Worm (Caenorhabditis elegans) whole organism, L2 larva: ENCODE results near the gene zipt-13.
A peak's percentile ranks its signal among the peaks of the same experiment; 100 is the strongest.

Experiments
- R02D3.7 ChIP-seq: fragments of 150-350 bp; optimal IDR thresholded peaks from 2 replicates; lab custom pipeline; 2014; ENCODE audit warnings: missing biosample characterization, missing genetic modification characterization
- Y55F3AM.14 ChIP-seq: fragments of 200-800 bp; sonication (Bioruptor generic); optimal IDR thresholded peaks from 2 replicates; lab custom pipeline; 2018; ENCODE audit warnings: mild to moderate bottlenecking, missing genetic modification characterization, missing compliant biosample characterization
- aly-2 ChIP-seq: fragments of 150-350 bp; optimal IDR thresholded peaks from 2 replicates; lab custom pipeline; 2014; ENCODE audit warnings: missing biosample characterization, missing genetic modification characterization
- ama-1 ChIP-seq: fragments of 150-350 bp; optimal IDR thresholded peaks from 2 replicates; lab custom pipeline; 2018; ENCODE audit warnings: inconsistent platforms
- blmp-1 ChIP-seq: sonication (generic microtip); optimal IDR thresholded peaks from 2 replicates; lab custom pipeline; 2017; ENCODE audit warnings: missing genetic modification characterization, mild to moderate bottlenecking, missing compliant biosample characterization, antibody characterized with exemption, moderate library complexity; ENCODE audit not compliant: insufficient read depth
- ceh-16 ChIP-seq: fragments of 150-350 bp; optimal IDR thresholded peaks from 2 replicates; lab custom pipeline; 2014; ENCODE audit warnings: missing biosample characterization, missing genetic modification characterization
- ceh-82 ChIP-seq: fragments of 150-350 bp; optimal IDR thresholded peaks from 2 replicates; lab custom pipeline; 2014; ENCODE audit warnings: missing biosample characterization, missing genetic modification characterization
- crh-2 ChIP-seq: sonication (generic microtip); optimal IDR thresholded peaks from 2 replicates; lab custom pipeline; 2017; ENCODE audit warnings: missing biosample characterization, missing genetic modification characterization
- elt-1 ChIP-seq: fragments of 150-350 bp; optimal IDR thresholded peaks from 2 replicates; lab custom pipeline; 2014; ENCODE audit warnings: missing biosample characterization, missing genetic modification characterization
- fos-1 ChIP-seq: fragments of 150-350 bp; optimal IDR thresholded peaks from 2 replicates; lab custom pipeline; 2014; ENCODE audit warnings: missing biosample characterization, missing genetic modification characterization
- lin-13 ChIP-seq: fragments of 150-350 bp; optimal IDR thresholded peaks from 2 replicates; lab custom pipeline; 2014; ENCODE audit warnings: missing biosample characterization, missing genetic modification reagents, missing genetic modification characterization
- lsy-2 ChIP-seq, 2 experiments: fragments of 150-350 bp in 1 of 2; sonication (generic microtip) in 1 of 2; optimal IDR thresholded peaks; 2 replicates each; lab custom pipeline; 2014 to 2017; ENCODE audit warnings: missing biosample characterization in 2 of 2, missing genetic modification characterization in 2 of 2
- mab-5 ChIP-seq: fragments of 150-350 bp; optimal IDR thresholded peaks from 2 replicates; lab custom pipeline; 2014; ENCODE audit warnings: missing biosample characterization, missing genetic modification characterization
- mbf-1 ChIP-seq: sonication (generic microtip); optimal IDR thresholded peaks from 2 replicates; lab custom pipeline; 2017; ENCODE audit warnings: missing biosample characterization, missing genetic modification characterization
- mdl-1 ChIP-seq, 2 experiments: fragments of 150-350 bp in 1 of 2; sonication (generic microtip) in 1 of 2; optimal IDR thresholded peaks; 2 replicates each; lab custom pipeline; 2017; ENCODE audit warnings: missing biosample characterization in 2 of 2, missing genetic modification characterization in 2 of 2
- nhr-10 ChIP-seq: sonication (generic microtip); optimal IDR thresholded peaks from 2 replicates; lab custom pipeline; 2017; ENCODE audit warnings: missing biosample characterization, missing genetic modification characterization
- nhr-11 ChIP-seq: fragments of 150-350 bp; optimal IDR thresholded peaks from 2 replicates; lab custom pipeline; 2014; ENCODE audit warnings: missing biosample characterization, missing genetic modification characterization
- nhr-12 ChIP-seq: fragments of 150-350 bp; optimal IDR thresholded peaks from 2 replicates; lab custom pipeline; 2014; ENCODE audit warnings: missing biosample characterization, missing genetic modification characterization
- nhr-129 ChIP-seq: fragments of 150-350 bp; optimal IDR thresholded peaks from 2 replicates; lab custom pipeline; 2014; ENCODE audit warnings: missing biosample characterization, missing genetic modification characterization
- nhr-25 ChIP-seq: fragments of 150-350 bp; sonication (generic microtip); optimal IDR thresholded peaks from 3 replicates; lab custom pipeline; 2014; ENCODE audit warnings: missing biosample characterization, missing genetic modification characterization
- nhr-6 ChIP-seq: fragments of 150-350 bp; optimal IDR thresholded peaks from 2 replicates; lab custom pipeline; 2014; ENCODE audit warnings: missing biosample characterization, missing genetic modification characterization
- nhr-77 ChIP-seq: fragments of 150-350 bp; optimal IDR thresholded peaks from 2 replicates; lab custom pipeline; 2014; ENCODE audit warnings: missing biosample characterization, missing genetic modification characterization
- skn-1 ChIP-seq: sonication (generic microtip); optimal IDR thresholded peaks from 2 replicates; lab custom pipeline; 2017; ENCODE audit warnings: missing biosample characterization, missing genetic modification characterization
- sma-3 ChIP-seq: sonication (generic microtip); optimal IDR thresholded peaks from 2 replicates; lab custom pipeline; 2016; ENCODE audit warnings: missing genetic modification reagents, missing genetic modification characterization, missing compliant biosample characterization
- sma-9 ChIP-seq, 2 experiments: fragments of 150-350 bp in 1 of 2; sonication (generic microtip) in 1 of 2; optimal IDR thresholded peaks; 2 replicates each; lab custom pipeline; 2014 to 2016; ENCODE audit warnings: missing genetic modification characterization in 2 of 2, mild to moderate bottlenecking in 1 of 2, missing biosample characterization in 1 of 2, missing compliant biosample characterization in 1 of 2, missing genetic modification reagents in 1 of 2, moderate library complexity in 1 of 2
- snpc-4 ChIP-seq: fragments of 150-350 bp; optimal IDR thresholded peaks from 2 replicates; lab custom pipeline; 2014; ENCODE audit warnings: missing biosample characterization, missing genetic modification characterization
- unc-39 ChIP-seq: fragments of 150-350 bp; optimal IDR thresholded peaks from 2 replicates; lab custom pipeline; 2014; ENCODE audit warnings: missing biosample characterization, missing genetic modification characterization
- unc-55 ChIP-seq: fragments of 150-350 bp; sonication (generic microtip); optimal IDR thresholded peaks from 3 replicates; lab custom pipeline; 2014; ENCODE audit warnings: missing biosample characterization, missing genetic modification reagents, missing genetic modification characterization
- unc-62 ChIP-seq: fragments of 150-350 bp; optimal IDR thresholded peaks from 2 replicates; lab custom pipeline; 2014; ENCODE audit warnings: missing biosample characterization, missing genetic modification reagents, missing genetic modification characterization
- zag-1 ChIP-seq: fragments of 150-350 bp; optimal IDR thresholded peaks from 2 replicates; lab custom pipeline; 2014; ENCODE audit warnings: missing biosample characterization, missing genetic modification characterization
- ztf-1 ChIP-seq: fragments of 200-800 bp; sonication (Bioruptor generic); conservative IDR thresholded peaks from 2 replicates; pipeline ENCODE4 v1.3.6; 2022; ENCODE audit warnings: missing genetic modification characterization, missing compliant biosample characterization
- ztf-11 ChIP-seq: sonication (generic microtip); optimal IDR thresholded peaks from 2 replicates; lab custom pipeline; 2017; ENCODE audit warnings: missing biosample characterization, missing genetic modification characterization
- ztf-4 ChIP-seq: fragments of 150-350 bp; optimal IDR thresholded peaks from 2 replicates; lab custom pipeline; 2014; ENCODE audit warnings: missing biosample characterization, missing genetic modification characterization

Gene zipt-13

DNA sequence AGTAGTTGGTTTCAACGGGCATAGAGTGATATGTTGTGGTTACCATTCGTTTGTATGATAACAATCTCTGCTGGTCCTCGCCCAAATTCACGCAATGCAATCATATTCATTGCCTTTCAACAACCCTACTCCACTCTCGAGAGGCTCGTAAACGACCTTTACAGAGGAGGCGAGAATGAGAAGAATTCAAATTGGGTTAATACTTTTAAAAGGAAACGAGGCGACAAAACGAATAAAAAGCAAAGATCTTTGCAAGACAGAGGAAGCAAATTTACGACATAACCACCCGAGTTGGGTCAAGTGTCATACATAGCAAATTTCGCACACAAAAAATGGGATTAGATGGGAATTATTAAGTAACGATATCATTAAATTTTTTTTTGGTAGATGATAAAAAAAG lies 4.3 kb downstream of the zipt-13 start:
- TF ChIP-seq ceh-82 (tag; lab: Kevin White, UChicago) (no peak), blmp-1 (tag; lab: Kevin White, UChicago) (no peak), skn-1 (tag; lab: Kevin White, UChicago) (no peak), fos-1 (no peak), R02D3.7 (tag; lab: Kevin White, UChicago) (no peak), unc-39 (no peak), sma-9 (GFP tag; optimal IDR thresholded peaks at IDR 0.05; lab: Kevin White, UChicago) (no peak), sma-9 (tag; optimal IDR thresholded peaks at IDR 0.05; lab: Kevin White, UChicago) (no peak), lin-13 (GFP tag; lab: Kevin White, UChicago) (no peak), ztf-1 (GFP tag; lab: Robert Waterston, UW) (no peak), zag-1 (tag; lab: Kevin White, UChicago) (no peak), nhr-12 (no peak), nhr-129 (no peak), unc-62 (no peak), mdl-1 (tag; optimal IDR thresholded peaks at IDR 0.05; lab: Kevin White, UChicago) (no peak), mab-5 (tag; lab: Kevin White, UChicago) (no peak), ama-1 (lab: Kevin White, UChicago) (no peak)
- TF ChIP-seq, all 48 proteins: peak for 0

DNA sequence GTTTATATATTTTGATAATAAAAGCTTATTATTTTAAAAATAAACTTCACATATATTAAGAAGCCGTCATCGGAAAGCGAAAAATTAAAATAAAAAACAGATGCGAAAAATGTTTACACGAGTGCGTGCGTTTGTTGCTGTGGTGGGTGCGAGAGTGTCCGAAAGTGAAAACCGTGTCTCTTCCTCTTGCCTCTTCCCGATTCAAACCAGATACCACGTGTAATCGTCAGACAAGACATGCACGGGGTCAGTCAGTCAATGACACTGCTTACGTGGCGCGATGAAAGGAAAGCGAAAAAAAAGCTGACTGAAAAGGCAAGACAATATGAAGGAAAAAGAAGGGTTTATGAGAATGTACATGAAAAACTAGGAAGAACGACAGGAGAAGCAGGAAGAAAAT lies 5.9 kb downstream of the zipt-13 start:
- TF ChIP-seq ztf-4: no peak
- TF ChIP-seq blmp-1 (tag; lab: Kevin White, UChicago): peak; percentile 93
- TF ChIP-seq mdl-1 (tag; optimal IDR thresholded peaks at IDR 0.05; lab: Kevin White, UChicago): peak in 1 of 2 experiments; percentile 14
- peak; percentile 59 for TF ChIP-seq crh-2
- peak; percentile 40 for TF ChIP-seq nhr-129
- no peak for TF ChIP-seq mab-5 (tag; lab: Kevin White, UChicago)
- peak; percentile 2 for TF ChIP-seq nhr-25 (tag; lab: Kevin White, UChicago)
- TF ChIP-seq lsy-2 (tag; optimal IDR thresholded peaks at IDR 0.05; lab: Kevin White, UChicago): no peak
- peak; percentile 1 for TF ChIP-seq unc-55 (GFP tag; lab: Kevin White, UChicago)
- no peak for TF ChIP-seq ama-1 (lab: Kevin White, UChicago)
- no peak for TF ChIP-seq ceh-82 (tag; lab: Kevin White, UChicago)
- TF ChIP-seq fos-1: peak; percentile 10

DNA sequence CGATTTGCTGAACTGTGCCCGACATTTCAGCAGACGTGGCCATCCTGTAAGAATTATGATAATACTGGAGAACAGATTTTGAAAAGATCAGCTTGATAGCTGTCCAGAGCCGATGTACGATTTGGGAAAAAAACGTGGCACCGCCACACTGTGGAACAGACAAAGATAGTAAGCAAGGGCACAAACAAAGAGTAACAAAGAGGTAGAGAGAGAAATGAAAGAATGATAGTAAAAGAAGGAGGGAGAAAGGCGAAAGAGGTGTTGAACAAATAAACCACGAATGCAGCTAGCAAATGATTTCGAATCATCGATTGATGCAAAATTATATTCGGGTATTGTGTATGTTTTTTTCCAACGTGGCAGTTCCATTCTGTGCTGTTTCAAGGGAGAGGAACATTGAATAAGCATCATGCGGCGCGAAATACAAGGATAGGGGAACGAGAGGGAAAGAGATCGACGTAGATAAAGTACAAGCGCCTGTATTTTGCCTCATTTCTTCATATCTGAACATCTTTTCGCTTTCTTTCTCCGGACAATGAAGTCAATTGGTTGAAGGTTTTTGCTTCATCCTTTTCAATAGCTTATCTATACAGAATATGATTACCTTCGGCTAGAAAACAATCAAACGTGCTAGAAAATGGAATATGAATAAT lies 8.5 kb downstream of the zipt-13 start, which contains the start of gene C14H10.3:
TSS of gene C14H10.3 (minus strand) at position 44 of the 653 bp plus-strand sequence.
- TF ChIP-seq nhr-77 (tag; lab: Kevin White, UChicago) (no peak), ama-1 (lab: Kevin White, UChicago) (no peak), blmp-1 (tag; lab: Kevin White, UChicago) (peak; percentile 69), Y55F3AM.14 (GFP tag; lab: Kevin White, UChicago) (no peak), ztf-4 (no peak), fos-1 (peak; percentile 5), zag-1 (tag; lab: Kevin White, UChicago) (no peak), nhr-129 (no peak), nhr-10 (no peak), crh-2 (peak; percentile 41)

DNA sequence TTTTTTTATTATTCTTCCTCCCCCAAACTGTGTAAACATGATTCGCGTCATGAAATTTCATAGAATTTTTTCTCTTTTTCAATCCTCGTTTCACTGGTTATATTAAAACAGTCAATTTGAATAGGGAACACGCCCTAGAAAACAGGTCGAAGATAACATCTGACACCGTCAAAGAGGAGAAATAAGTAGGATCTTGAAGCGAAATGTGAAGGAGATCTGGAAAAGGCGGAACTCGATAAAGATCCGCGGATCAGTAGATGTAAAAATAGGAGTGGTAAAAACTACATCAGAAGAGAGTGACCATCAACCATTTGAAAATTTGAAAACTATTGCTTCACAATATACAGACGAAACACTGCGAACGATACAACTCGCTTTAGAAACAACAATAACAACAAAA lies 9.5 kb downstream of the zipt-13 start:
- peak; percentile 14 for TF ChIP-seq nhr-25 (tag; lab: Kevin White, UChicago)
- peak; percentile 66 for TF ChIP-seq elt-1 (tag; lab: Kevin White, UChicago)
- TF ChIP-seq ama-1 (lab: Kevin White, UChicago): no peak
- TF ChIP-seq, all 48 proteins: peak for 2

DNA sequence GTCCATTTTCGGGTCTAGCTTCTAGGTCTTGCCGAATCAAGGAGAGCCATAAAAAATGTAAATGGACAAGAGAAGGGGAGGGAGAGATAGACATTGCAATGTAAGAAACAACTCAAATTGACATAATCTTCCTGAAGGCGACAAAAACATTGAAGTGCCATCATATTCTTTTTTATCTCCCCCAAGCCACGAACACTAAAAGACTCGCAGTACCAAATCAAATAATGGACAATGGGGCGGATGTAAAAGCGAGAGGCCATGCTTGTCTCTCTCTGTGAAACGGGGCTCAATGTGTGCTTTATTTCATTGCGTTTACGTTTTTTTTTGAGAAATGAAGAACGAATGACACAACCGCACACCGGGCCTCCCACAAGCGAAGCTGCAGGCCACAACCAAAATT lies 10.9 kb downstream of the zipt-13 start:
- TF ChIP-seq nhr-77 (tag; lab: Kevin White, UChicago) (no peak), mbf-1 (no peak), unc-62 (no peak), nhr-11 (tag; lab: Kevin White, UChicago) (no peak), sma-3 (GFP tag; lab: Kevin White, UChicago) (no peak), aly-2 (tag; lab: Kevin White, UChicago) (no peak), fos-1 (no peak), snpc-4 (tag; lab: Kevin White, UChicago) (no peak), ztf-11 (tag; lab: Kevin White, UChicago) (no peak), mab-5 (tag; lab: Kevin White, UChicago) (no peak), ceh-16 (tag; lab: Kevin White, UChicago) (no peak), nhr-6 (no peak)
